Worm (Caenorhabditis elegans) whole organism, L1 larva: ENCODE measurements around the gene vps-33.1.

ENCODE experiments used
- F16B12.6 ChIP-seq: fragments of 150-350 bp; optimal IDR thresholded peaks from 2 replicates; lab custom pipeline; 2014; ENCODE audit warnings: missing biosample characterization, missing genetic modification characterization
- Y116A8C.19 ChIP-seq: sonication (generic microtip); optimal IDR thresholded peaks from 2 replicates; lab custom pipeline; 2016; ENCODE audit warnings: missing compliant biosample characterization, missing genetic modification characterization, borderline replicate concordance
- aha-1 ChIP-seq: fragments of 150-350 bp; optimal IDR thresholded peaks from 2 replicates; lab custom pipeline; 2014; ENCODE audit warnings: missing biosample characterization, missing genetic modification characterization
- aly-2 ChIP-seq: fragments of 150-350 bp; optimal IDR thresholded peaks from 2 replicates; lab custom pipeline; 2014; ENCODE audit warnings: missing biosample characterization, missing genetic modification characterization
- blmp-1 ChIP-seq: fragments of 150-350 bp; optimal IDR thresholded peaks from 2 replicates; lab custom pipeline; 2014; ENCODE audit warnings: missing biosample characterization, missing genetic modification characterization
- ceh-8 ChIP-seq: fragments of 200-800 bp; sonication (Bioruptor generic); optimal IDR thresholded peaks from 2 replicates; lab custom pipeline; 2018; ENCODE audit warnings: mild to moderate bottlenecking, missing genetic modification characterization, moderate library complexity, missing compliant biosample characterization
- ceh-82 ChIP-seq, 3 experiments: fragments of 150-350 bp in 1 of 3; sonication (generic microtip) in 2 of 3; optimal IDR thresholded peaks; 2 replicates each; lab custom pipeline; 2014 to 2017; ENCODE audit warnings: missing biosample characterization in 3 of 3, missing genetic modification characterization in 3 of 3
- ceh-88 ChIP-seq: fragments of 200-800 bp; sonication (Bioruptor generic); IDR thresholded peaks from 2 replicates; pipeline ENCODE4 v1.3.6; 2022; ENCODE audit warnings: missing genetic modification characterization, missing compliant biosample characterization
- ceh-90 ChIP-seq: sonication (generic microtip); optimal IDR thresholded peaks from 2 replicates; lab custom pipeline; 2016; ENCODE audit warnings: missing genetic modification characterization, missing compliant biosample characterization
- ces-1 ChIP-seq: fragments of 150-350 bp; optimal IDR thresholded peaks from 2 replicates; lab custom pipeline; 2014; ENCODE audit warnings: missing biosample characterization, missing genetic modification reagents, missing genetic modification characterization
- dsc-1 ChIP-seq: sonication (generic microtip); optimal IDR thresholded peaks from 2 replicates; lab custom pipeline; 2016; ENCODE audit warnings: mild to moderate bottlenecking, missing genetic modification characterization, missing compliant biosample characterization
- egl-13 ChIP-seq: sonication (generic microtip); optimal IDR thresholded peaks from 2 replicates; lab custom pipeline; 2016; ENCODE audit warnings: missing genotype, missing genetic modification reagents, missing genetic modification characterization, missing compliant biosample characterization
- elt-2 ChIP-seq: sonication (generic microtip); optimal IDR thresholded peaks from 2 replicates; lab custom pipeline; 2016; ENCODE audit warnings: missing genetic modification characterization, mild to moderate bottlenecking, inconsistent platforms, missing compliant biosample characterization, missing genetic modification reagents
- ets-5 ChIP-seq: fragments of 200-800 bp; sonication (Bioruptor generic); IDR thresholded peaks from 2 replicates; pipeline ENCODE4 v1.3.6; 2022; ENCODE audit warnings: missing genetic modification characterization, missing compliant biosample characterization
- fkh-10 ChIP-seq: sonication (generic microtip); optimal IDR thresholded peaks from 2 replicates; lab custom pipeline; 2017; ENCODE audit warnings: missing biosample characterization, missing genetic modification reagents, missing genetic modification characterization
- fkh-4 ChIP-seq: sonication (generic microtip); optimal IDR thresholded peaks from 2 replicates; lab custom pipeline; 2016; ENCODE audit warnings: missing compliant biosample characterization, missing genetic modification characterization, borderline replicate concordance
- fkh-8 ChIP-seq: sonication (generic microtip); optimal IDR thresholded peaks from 2 replicates; lab custom pipeline; 2016; ENCODE audit warnings: mild to moderate bottlenecking, missing genetic modification characterization, missing compliant biosample characterization
- fos-1 ChIP-seq: fragments of 150-350 bp; optimal IDR thresholded peaks from 2 replicates; lab custom pipeline; 2014; ENCODE audit warnings: missing biosample characterization, missing genetic modification characterization
- grh-1 ChIP-seq: fragments of 200-800 bp; sonication (Bioruptor generic); IDR thresholded peaks from 2 replicates; pipeline ENCODE4 v1.3.6; 2022; ENCODE audit warnings: missing genetic modification reagents, missing genetic modification characterization, missing compliant biosample characterization
- hlh-17 ChIP-seq: fragments of 200-800 bp; sonication (Bioruptor generic); optimal IDR thresholded peaks from 2 replicates; lab custom pipeline; 2018; ENCODE audit warnings: missing genetic modification characterization, mild to moderate bottlenecking, missing compliant biosample characterization, moderate library complexity, borderline replicate concordance
- irx-1 ChIP-seq: sonication (generic microtip); optimal IDR thresholded peaks from 2 replicates; lab custom pipeline; 2016; ENCODE audit warnings: missing genetic modification characterization, missing compliant biosample characterization
- lin-15B ChIP-seq: fragments of 150-350 bp; sonication (generic microtip); optimal IDR thresholded peaks from 3 replicates; lab custom pipeline; 2014; ENCODE audit warnings: missing biosample characterization, missing genetic modification characterization
- lin-35 ChIP-seq, 2 experiments: fragments of 150-350 bp; optimal IDR thresholded peaks; 2 replicates each; lab custom pipeline; 2014; ENCODE audit warnings: missing biosample characterization in 2 of 2, missing genetic modification characterization in 2 of 2, missing genetic modification reagents in 2 of 2
- lin-39 ChIP-seq: fragments of 150-350 bp; optimal IDR thresholded peaks from 2 replicates; lab custom pipeline; 2014; ENCODE audit warnings: missing biosample characterization, missing genetic modification reagents, missing genetic modification characterization
- mab-9 ChIP-seq: fragments of 200-800 bp; sonication (Bioruptor generic); IDR thresholded peaks from 2 replicates; pipeline ENCODE4 v1.3.6; 2022; ENCODE audit warnings: missing genetic modification reagents, missing genetic modification characterization, missing compliant biosample characterization
- mdl-1 ChIP-seq, 2 experiments: fragments of 150-350 bp; optimal IDR thresholded peaks; 2 replicates each; lab custom pipeline; 2014 to 2017; ENCODE audit warnings: missing biosample characterization in 2 of 2, missing genetic modification characterization in 2 of 2, inconsistent platforms in 1 of 2
- mep-1 ChIP-seq: fragments of 150-350 bp; optimal IDR thresholded peaks from 2 replicates; lab custom pipeline; 2014; ENCODE audit warnings: missing biosample characterization, missing genetic modification characterization
- nhr-11 ChIP-seq: fragments of 150-350 bp; optimal IDR thresholded peaks from 2 replicates; lab custom pipeline; 2014; ENCODE audit warnings: missing biosample characterization, missing genetic modification characterization
- nhr-12 ChIP-seq: sonication (generic microtip); optimal IDR thresholded peaks from 2 replicates; lab custom pipeline; 2017; ENCODE audit warnings: missing biosample characterization, missing genetic modification characterization
- nhr-19 ChIP-seq: fragments of 200-800 bp; sonication (Bioruptor generic); conservative IDR thresholded peaks from 2 replicates; pipeline ENCODE4 v1.3.6; 2022; ENCODE audit warnings: missing genetic modification characterization, missing compliant biosample characterization
- nhr-47 ChIP-seq: sonication (generic microtip); optimal IDR thresholded peaks from 2 replicates; lab custom pipeline; 2016; ENCODE audit warnings: mild to moderate bottlenecking, missing genetic modification characterization, moderate library complexity, missing compliant biosample characterization
- nhr-71 ChIP-seq: sonication (generic microtip); optimal IDR thresholded peaks from 2 replicates; lab custom pipeline; 2016; ENCODE audit warnings: mild to moderate bottlenecking, missing genetic modification characterization, moderate library complexity, missing compliant biosample characterization
- nhr-76 ChIP-seq: sonication (generic microtip); optimal IDR thresholded peaks from 2 replicates; lab custom pipeline; 2017; ENCODE audit warnings: missing biosample characterization, missing genetic modification characterization
- nhr-85 ChIP-seq: sonication (generic microtip); peaks from one replicate; lab custom pipeline; 2016; ENCODE audit warnings: missing genetic modification characterization, inconsistent platforms, missing compliant biosample characterization
- nhr-90 ChIP-seq: sonication (generic microtip); optimal IDR thresholded peaks from 2 replicates; lab custom pipeline; 2016; ENCODE audit warnings: mild to moderate bottlenecking, missing genetic modification characterization, missing compliant biosample characterization; ENCODE audit not compliant: poor library complexity
- pag-3 ChIP-seq: sonication (generic microtip); optimal IDR thresholded peaks from 2 replicates; lab custom pipeline; 2017; ENCODE audit warnings: missing genetic modification characterization, mild to moderate bottlenecking, missing compliant biosample characterization, antibody characterized with exemption, borderline replicate concordance; ENCODE audit not compliant: insufficient read depth
- pax-3 ChIP-seq: fragments of 200-800 bp; sonication (Bioruptor generic); optimal IDR thresholded peaks from 2 replicates; lab custom pipeline; 2018; ENCODE audit warnings: mild to moderate bottlenecking, missing genetic modification characterization, moderate library complexity, missing compliant biosample characterization
- pqm-1 ChIP-seq: sonication (generic microtip); optimal IDR thresholded peaks from 3 replicates; lab custom pipeline; 2017; ENCODE audit warnings: missing biosample characterization, missing genetic modification characterization
- skn-1 ChIP-seq: fragments of 150-350 bp; optimal IDR thresholded peaks from 2 replicates; lab custom pipeline; 2014; ENCODE audit warnings: missing biosample characterization, missing genetic modification characterization
- snpc-4 ChIP-seq: fragments of 150-350 bp; optimal IDR thresholded peaks from 2 replicates; lab custom pipeline; 2014; ENCODE audit warnings: missing biosample characterization, missing genetic modification characterization
- sox-4 ChIP-seq: sonication (generic microtip); optimal IDR thresholded peaks from 2 replicates; lab custom pipeline; 2016; ENCODE audit warnings: missing genetic modification characterization, missing compliant biosample characterization
- sup-37 ChIP-seq: fragments of 200-800 bp; sonication (Bioruptor generic); optimal IDR thresholded peaks from 2 replicates; lab custom pipeline; 2018; ENCODE audit warnings: mild to moderate bottlenecking, missing genetic modification characterization, missing compliant biosample characterization
- swsn-7 ChIP-seq: sonication (generic microtip); optimal IDR thresholded peaks from 2 replicates; lab custom pipeline; 2016; ENCODE audit warnings: missing genetic modification characterization, missing compliant biosample characterization
- tlp-1 ChIP-seq: fragments of 150-350 bp; optimal IDR thresholded peaks from 2 replicates; lab custom pipeline; 2014; ENCODE audit warnings: missing biosample characterization, missing genetic modification characterization
- unc-30 ChIP-seq: sonication (generic microtip); optimal IDR thresholded peaks from 2 replicates; lab custom pipeline; 2017; ENCODE audit warnings: missing biosample characterization, missing genetic modification characterization
- unc-62 ChIP-seq: fragments of 150-350 bp; optimal IDR thresholded peaks from 2 replicates; lab custom pipeline; 2014; ENCODE audit warnings: missing biosample characterization, missing genetic modification reagents, missing genetic modification characterization
- unc-86 ChIP-seq: sonication (generic microtip); optimal IDR thresholded peaks from 2 replicates; lab custom pipeline; 2016; ENCODE audit warnings: missing genetic modification characterization, missing compliant biosample characterization
- unc-98 ChIP-seq: fragments of 200-800 bp; sonication (Bioruptor generic); IDR thresholded peaks from 2 replicates; pipeline ENCODE4 v1.3.6; 2022; ENCODE audit warnings: missing genetic modification characterization, missing compliant biosample characterization
- vab-15 ChIP-seq: sonication (generic microtip); optimal IDR thresholded peaks from 2 replicates; lab custom pipeline; 2017; ENCODE audit warnings: missing genotype, mild to moderate bottlenecking, missing genetic modification characterization, missing compliant biosample characterization
- zag-1 ChIP-seq: fragments of 150-350 bp; optimal IDR thresholded peaks from 2 replicates; lab custom pipeline; 2014; ENCODE audit warnings: missing biosample characterization, missing genetic modification characterization
- zip-4 ChIP-seq: fragments of 200-800 bp; sonication (Bioruptor generic); optimal IDR thresholded peaks from 2 replicates; lab custom pipeline; 2018; ENCODE audit warnings: mild to moderate bottlenecking, missing genetic modification characterization, moderate library complexity, missing compliant biosample characterization
- ztf-4 ChIP-seq: fragments of 150-350 bp; optimal IDR thresholded peaks from 2 replicates; lab custom pipeline; 2014; ENCODE audit warnings: missing biosample characterization, missing genetic modification characterization

Gene vps-33.1

ce11 chrIII:8678371-8678770 lies 22.4 kb upstream of the vps-33.1 start (continued):
- TF ChIP-seq ceh-90 (tag; lab: Kevin White, UChicago) (peak; percentile 12), ceh-88 (0 out of 2 replicates have a peak, but pooled peaks have one; percentile 19), lin-15B (tag; lab: Kevin White, UChicago) (no peak), ces-1 (GFP tag; lab: Kevin White, UChicago) (no peak), F16B12.6 (tag; lab: Kevin White, UChicago) (peak; percentile 40), sup-37 (GFP tag; lab: Kevin White, UChicago) (no peak), ets-5 (no peak), mab-9 (GFP tag; lab: Robert Waterston, UW) (no peak), mdl-1 (tag; optimal IDR thresholded peaks at IDR 0.05; lab: Kevin White, UChicago) (peak in 1 of 2 experiments; percentile 60), aly-2 (tag; lab: Kevin White, UChicago) (peak; percentile 70), mep-1 (tag; lab: Kevin White, UChicago) (peak; percentile 71), vab-15 (no peak), lin-39 (no peak), nhr-90 (tag; lab: Kevin White, UChicago) (peak; percentile 61), pax-3 (tag; lab: Kevin White, UChicago) (peak; percentile 44), nhr-19 (GFP tag; lab: Robert Waterston, UW) (peak; percentile 76), elt-2 (tag; lab: Kevin White, UChicago) (peak; percentile 6), pag-3 (tag; lab: Kevin White, UChicago) (no peak), fkh-10 (peak; percentile 52), tlp-1 (tag; lab: Kevin White, UChicago) (no peak), nhr-71 (tag; lab: Kevin White, UChicago) (peak; percentile 79), ceh-8 (GFP tag; lab: Kevin White, UChicago) (peak; percentile 54), nhr-12 (tag; lab: Kevin White, UChicago) (no peak), snpc-4 (tag; lab: Kevin White, UChicago) (peak; percentile 8), unc-98 (GFP tag; lab: Robert Waterston, UW) (no peak), fkh-8 (peak; percentile 61), hlh-17 (no peak), unc-86 (peak; percentile 28), blmp-1 (tag; lab: Kevin White, UChicago) (peak; percentile 2), swsn-7 (peak; percentile 71), irx-1 (tag; lab: Kevin White, UChicago) (peak; percentile 32), unc-30 (tag; lab: Kevin White, UChicago) (no peak), lin-35 (GFP tag; optimal IDR thresholded peaks at IDR 0.05; lab: Kevin White, UChicago) (peak; percentile 58 to 82), Y116A8C.19 (tag; lab: Kevin White, UChicago) (no peak), nhr-76 (tag; lab: Kevin White, UChicago) (no peak), egl-13 (tag; lab: Kevin White, UChicago) (peak; percentile 11), fkh-4 (tag; lab: Kevin White, UChicago) (no peak), sox-4 (tag; lab: Kevin White, UChicago) (no peak), ztf-4 (tag; lab: Kevin White, UChicago) (peak; percentile 29), nhr-11 (no peak), skn-1 (tag; lab: Kevin White, UChicago) (peak; percentile 47), unc-62 (GFP tag; lab: Kevin White, UChicago) (no peak), grh-1 (no peak), nhr-47 (tag; lab: Kevin White, UChicago) (peak; percentile 79), pqm-1 (tag; lab: Kevin White, UChicago) (no peak), zip-4 (peak; percentile 36), aha-1 (no peak), fos-1 (tag; lab: Kevin White, UChicago) (peak; percentile 24), nhr-85 (peak; percentile 80), zag-1 (tag; lab: Kevin White, UChicago) (no peak), ceh-82 (tag; optimal IDR thresholded peaks at IDR 0.05; lab: Kevin White, UChicago) (peak; percentile 23 to 75 (median 51)), dsc-1 (peak; percentile 75)
